Fruit fly (Drosophila melanogaster): ENCODE data around the gene Ada2b.

Ada2b gene

DNA sequence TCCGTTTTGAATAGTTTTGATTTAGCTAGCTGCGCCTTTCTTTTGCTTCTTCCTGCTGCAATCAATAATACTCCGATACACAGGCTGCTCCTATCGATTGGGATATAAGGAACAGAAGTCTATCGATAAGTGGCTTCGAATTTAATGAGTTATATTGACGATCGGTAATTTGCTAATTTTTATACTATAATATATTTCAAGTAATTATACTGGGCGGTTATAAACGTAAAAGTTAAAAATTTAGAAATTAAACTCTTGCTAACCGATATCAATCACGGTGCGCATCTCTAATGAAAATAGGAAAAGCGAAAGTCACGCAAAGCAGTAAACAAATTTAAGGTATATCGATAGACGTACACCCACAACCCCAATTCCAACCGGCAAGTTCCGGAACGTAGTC lies 3.4 kb upstream of the Ada2b start, which contains the start of the genes CG9636, CG18749 and CG33722 (continued):
- no peak for TF ChIP-seq Usf (GFP tag; optimal IDR thresholded peaks at IDR 0.05)
- peak; percentile 61 for TF ChIP-seq CG7271 (tag; optimal IDR thresholded peaks at IDR 0.05)
- peak; percentile 74 for TF ChIP-seq CG12155 (GFP tag; optimal IDR thresholded peaks at IDR 0.05)
- peak; percentile 46 for TF ChIP-seq Ets65A (GFP tag)
- TF ChIP-seq CG13424 (tag; optimal IDR thresholded peaks at IDR 0.05), result peak; percentile 70
- TF ChIP-seq Kr (GFP tag; optimal IDR thresholded peaks at IDR 0.05), result no peak
- peak; percentile 85 for TF ChIP-seq CG4424 (GFP tag; optimal IDR thresholded peaks at IDR 0.05)
- TF ChIP-seq oc (tag; optimal IDR thresholded peaks at IDR 0.05), result peak; percentile 27
- peak; percentile 64 for TF ChIP-seq Spps (tag; optimal IDR thresholded peaks at IDR 0.05)
- TF ChIP-seq scrt (GFP tag; optimal IDR thresholded peaks at IDR 0.05), result peak; percentile 41
- TF ChIP-seq CG17186 (GFP tag; optimal IDR thresholded peaks at IDR 0.05), result peak; percentile 50
- no peak for TF ChIP-seq Hr39 (optimal IDR thresholded peaks at IDR 0.05)
- peak; percentile 38 for TF ChIP-seq mirr (GFP tag; optimal IDR thresholded peaks at IDR 0.05)
- peak; percentile 27; the same call in 1 of the 2 replicates for TF ChIP-seq Atf6 (GFP tag; IDR thresholded peaks at IDR 0.05)
- TF ChIP-seq NFAT (GFP tag; IDR thresholded peaks at IDR 0.05), result no peak
- TF ChIP-seq CG6689 (GFP tag; IDR thresholded peaks at IDR 0.05), result peak; percentile 70
- TF ChIP-seq CG3163 (GFP tag; optimal IDR thresholded peaks at IDR 0.05), result no peak
- peak; percentile 13 for TF ChIP-seq Bteb2 (GFP tag; optimal IDR thresholded peaks at IDR 0.05)
- peak in 1 of 2 experiments; percentile 73 for TF ChIP-seq bsh (GFP tag; optimal IDR thresholded peaks at IDR 0.05)
- TF ChIP-seq Dek (tag; optimal IDR thresholded peaks at IDR 0.05), result peak; percentile 51
- TF ChIP-seq CG3065 (GFP tag; optimal IDR thresholded peaks at IDR 0.05), result peak; percentile 24
- TF ChIP-seq CG9797 (GFP tag; optimal IDR thresholded peaks at IDR 0.05), result peak; percentile 26
- TF ChIP-seq peb (GFP tag; IDR thresholded peaks at IDR 0.05), result peak; percentile 42; the same call in 1 of the 2 replicates
- peak; percentile 89; the same call in 2 of the 3 replicates for TF ChIP-seq Opbp (GFP tag; IDR thresholded peaks at IDR 0.05; ENCODE audit: partially characterized antibody)
- peak; percentile 59 for TF ChIP-seq Mad (GFP tag; optimal IDR thresholded peaks at IDR 0.05)
- TF ChIP-seq CG2678 (tag; optimal IDR thresholded peaks at IDR 0.05), result no peak
- TF ChIP-seq BEAF-32 (GFP tag; optimal IDR thresholded peaks at IDR 0.05), result peak; percentile 94
- TF ChIP-seq crol (GFP tag; IDR thresholded peaks at IDR 0.05), result no peak
- peak; percentile 38 for TF ChIP-seq CG17802 (tag; optimal IDR thresholded peaks at IDR 0.05)
- TF ChIP-seq CG6813 (GFP tag; optimal IDR thresholded peaks at IDR 0.05), result no peak
- no peak for TF ChIP-seq btn (GFP tag; optimal IDR thresholded peaks at IDR 0.05)
- peak; percentile 7 for TF ChIP-seq Vsx1 (GFP tag; optimal IDR thresholded peaks at IDR 0.05)
- peak; percentile 65 for TF ChIP-seq CG1602 (GFP tag; optimal IDR thresholded peaks at IDR 0.05)
- peak; percentile 91; the same call in 3 of the 4 replicates for TF ChIP-seq chinmo (GFP tag; IDR thresholded peaks at IDR 0.05; ENCODE audit: partially characterized antibody)
- peak; percentile 24 for TF ChIP-seq Camta (GFP tag; optimal IDR thresholded peaks at IDR 0.05)
- peak; percentile 38 for TF ChIP-seq Asciz (GFP tag; optimal IDR thresholded peaks at IDR 0.05)
- peak; percentile 95 for TF ChIP-seq CG2129 (GFP tag; IDR thresholded peaks at IDR 0.05; ENCODE audit: partially characterized antibody)
- TF ChIP-seq Hmr (GFP tag; optimal IDR thresholded peaks at IDR 0.05), result peak; percentile 70
- peak in 1 of 2 experiments; percentile 65 for TF ChIP-seq Eip74EF (GFP tag; optimal IDR thresholded peaks at IDR 0.05)
- peak; percentile 10 for TF ChIP-seq ATbp (GFP tag; optimal IDR thresholded peaks at IDR 0.05)
- TF ChIP-seq dpn (GFP tag; optimal IDR thresholded peaks at IDR 0.05), result peak; percentile 46 to 72
- no peak for TF ChIP-seq CG12236 (GFP tag; optimal IDR thresholded peaks at IDR 0.05)
- TF ChIP-seq E2f2 (GFP tag; IDR thresholded peaks at IDR 0.05), result peak; percentile 64
- TF ChIP-seq gt (GFP tag; IDR thresholded peaks at IDR 0.05), result 0 out of 2 replicates have a peak, but pooled peaks have one; percentile 24
- TF ChIP-seq usp (GFP tag; optimal IDR thresholded peaks at IDR 0.05), result no peak
- TF ChIP-seq Fer1 (GFP tag; optimal IDR thresholded peaks at IDR 0.05), result peak; percentile 74
- TF ChIP-seq CG4404 (GFP tag; IDR thresholded peaks at IDR 0.05), result peak; percentile 56; the same call in 1 of the 2 replicates
- TF ChIP-seq unc-4 (GFP tag; IDR thresholded peaks at IDR 0.05; ENCODE audit: partially characterized antibody), result peak; percentile 97
- peak; percentile 49 for TF ChIP-seq sd (tag; optimal IDR thresholded peaks at IDR 0.05)
- TF ChIP-seq CG11085 (GFP tag; IDR thresholded peaks at IDR 0.05), result no peak

All from whole organism, embryonic.